Worm (Caenorhabditis elegans): Measurements from ENCODE around the gene col-176.

Gene col-176

ce11 chrX:10051625-10052024, 25.8 kb upstream of the col-176 start (continued):
- TF ChIP-seq mdl-1 (tag; optimal IDR thresholded peaks at IDR 0.05), result peak in 1 of 2 experiments; percentile 70
- peak; percentile 17 for TF ChIP-seq mep-1 (tag; optimal IDR thresholded peaks at IDR 0.05)
- peak in 4 of 6 experiments; percentile 4 to 87 (median 43) for TF ChIP-seq elt-3 (tag; optimal IDR thresholded peaks at IDR 0.05)
- no peak for TF ChIP-seq nhr-84 (tag; optimal IDR thresholded peaks at IDR 0.05)
- no peak for TF ChIP-seq unc-86 (tag; optimal IDR thresholded peaks at IDR 0.05)
- no peak for TF ChIP-seq mef-2 (tag; optimal IDR thresholded peaks at IDR 0.05)
- no peak for TF ChIP-seq fkh-4 (tag; optimal IDR thresholded peaks at IDR 0.05; ENCODE audit: borderline replicate concordance)
- TF ChIP-seq skn-1 (tag; optimal IDR thresholded peaks at IDR 0.05), result no peak
- TF ChIP-seq ama-1 (optimal IDR thresholded peaks at IDR 0.05), result no peak
- TF ChIP-seq efl-1 (optimal IDR thresholded peaks at IDR 0.05), result no peak
- TF ChIP-seq efl-1 (GFP tag; optimal IDR thresholded peaks at IDR 0.05 in 1 of 2), result no peak
- no peak for TF ChIP-seq unc-98 (GFP tag; IDR thresholded peaks at IDR 0.05)
- no peak for TF ChIP-seq hlh-4 (tag; optimal IDR thresholded peaks at IDR 0.05)
- TF ChIP-seq nhr-28 (tag; optimal IDR thresholded peaks at IDR 0.05), result no peak
- no peak for TF ChIP-seq pax-3 (tag; optimal IDR thresholded peaks at IDR 0.05)
- TF ChIP-seq pag-3 (tag; optimal IDR thresholded peaks at IDR 0.05; ENCODE audit: borderline replicate concordance, insufficient read depth), result no peak
- no peak for TF ChIP-seq dsc-1 (tag; optimal IDR thresholded peaks at IDR 0.05)
- peak; percentile 50 for TF ChIP-seq lin-14 (GFP tag; optimal IDR thresholded peaks at IDR 0.05)
- no peak for TF ChIP-seq nhr-12 (tag; optimal IDR thresholded peaks at IDR 0.05)
- no peak for TF ChIP-seq ceh-63 (GFP tag; optimal IDR thresholded peaks at IDR 0.05)
- TF ChIP-seq sup-37 (GFP tag; optimal IDR thresholded peaks at IDR 0.05), result no peak
- no peak for TF ChIP-seq fkh-8 (tag; optimal IDR thresholded peaks at IDR 0.05)
- TF ChIP-seq nhr-19 (GFP tag; conservative IDR thresholded peaks at IDR 0.05), result peak; percentile 64
- TF ChIP-seq hlh-17 (GFP tag; optimal IDR thresholded peaks at IDR 0.05; ENCODE audit: borderline replicate concordance), result no peak
- TF ChIP-seq xbp-1 (tag; optimal IDR thresholded peaks at IDR 0.05), result no peak
- TF ChIP-seq dpl-1 (GFP tag; optimal IDR thresholded peaks at IDR 0.05), result no peak
- TF ChIP-seq Y116A8C.19 (tag; optimal IDR thresholded peaks at IDR 0.05; ENCODE audit: borderline replicate concordance), result no peak
- no peak for TF ChIP-seq hpl-2 (GFP tag; optimal IDR thresholded peaks at IDR 0.05)
- no peak for TF ChIP-seq efl-3 (GFP tag; optimal IDR thresholded peaks at IDR 0.05)
- no peak for TF ChIP-seq fos-1 (tag; optimal IDR thresholded peaks at IDR 0.05)
- peak; percentile 28 for TF ChIP-seq blmp-1 (tag; optimal IDR thresholded peaks at IDR 0.05)
- peak; percentile 33 for TF ChIP-seq nhr-47 (tag; optimal IDR thresholded peaks at IDR 0.05)
- TF ChIP-seq lin-13 (GFP tag; optimal IDR thresholded peaks at IDR 0.05), result no peak
- TF ChIP-seq pqm-1 (tag; optimal IDR thresholded peaks at IDR 0.05), result no peak
- TF ChIP-seq snu-23 (GFP tag; optimal IDR thresholded peaks at IDR 0.05), result peak; percentile 54
- TF ChIP-seq sptf-1 (tag; optimal IDR thresholded peaks at IDR 0.05), result no peak
- no peak for TF ChIP-seq nhr-237 (tag; optimal IDR thresholded peaks at IDR 0.05)
- no peak for TF ChIP-seq aha-1 (tag; optimal IDR thresholded peaks at IDR 0.05)
- TF ChIP-seq unc-62 (GFP tag; optimal IDR thresholded peaks at IDR 0.05), result no peak
- no peak for TF ChIP-seq vab-15 (tag; optimal IDR thresholded peaks at IDR 0.05)
- TF ChIP-seq mab-9 (GFP tag; IDR thresholded peaks at IDR 0.05), result no peak
- no peak for TF ChIP-seq zag-1 (tag; optimal IDR thresholded peaks at IDR 0.05)
- TF ChIP-seq jun-1 (tag; optimal IDR thresholded peaks at IDR 0.05), result no peak
- no peak for TF ChIP-seq nhr-76 (tag; optimal IDR thresholded peaks at IDR 0.05)
- TF ChIP-seq aly-2 (tag; optimal IDR thresholded peaks at IDR 0.05), result no peak
- no peak for TF ChIP-seq C16A3.4 (tag; optimal IDR thresholded peaks at IDR 0.05)
- no peak for TF ChIP-seq ces-1 (GFP tag; optimal IDR thresholded peaks at IDR 0.05)
- TF ChIP-seq swsn-7 (tag; optimal IDR thresholded peaks at IDR 0.05), result no peak
- peak; percentile 77 for TF ChIP-seq nhr-71 (tag; optimal IDR thresholded peaks at IDR 0.05)
- TF ChIP-seq nhr-77 (tag; optimal IDR thresholded peaks at IDR 0.05), result no peak
- TF ChIP-seq rnt-1 (tag; optimal IDR thresholded peaks at IDR 0.05), result no peak
- no peak for TF ChIP-seq C34B4.2 (tag; optimal IDR thresholded peaks at IDR 0.05)
- no peak for TF ChIP-seq snpc-4 (tag; optimal IDR thresholded peaks at IDR 0.05)
- no peak for TF ChIP-seq lin-15B (tag; optimal IDR thresholded peaks at IDR 0.05)
- peak; percentile 58 for TF ChIP-seq tbx-2 (tag; optimal IDR thresholded peaks at IDR 0.05)
